Comparison of ENCODE assay signal across 2 fruit fly cellular contexts in the genomic region with DNA sequence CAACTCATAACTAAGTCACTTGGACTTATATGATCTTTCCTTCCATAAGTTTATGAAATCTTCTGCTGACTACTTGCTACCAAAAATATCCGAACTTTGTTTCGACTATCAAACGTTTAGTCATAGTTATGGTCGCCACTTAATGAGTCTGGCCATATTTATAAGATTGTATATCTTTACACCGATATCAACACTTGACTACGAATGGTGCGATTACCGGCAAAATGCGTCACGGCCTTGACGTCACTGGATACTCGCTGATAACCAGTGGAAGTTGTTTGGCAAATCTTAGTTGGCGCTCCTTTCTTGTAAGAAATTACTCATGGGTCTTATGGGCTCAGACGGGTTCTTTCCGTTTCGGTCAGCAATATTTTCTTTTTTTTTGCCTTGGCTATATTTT.
TF ChIP-seq lines count a peak whose summit lies in the region.

No protein-coding gene starts in this region.

- TF ChIP-seq CTCF in whole organism, embryonic (GFP tag; optimal IDR thresholded peaks at IDR 0.05; lab: Kevin White, UChicago): no peak

TF ChIP-seq in whole organism, embryonic, 481 proteins besides CTCF, POLR2A, EP300 and RAD21:
- TF ChIP-seq CG17829 (tag; optimal IDR thresholded peaks at IDR 0.05; lab: Kevin White, UChicago) (no peak), CG6272 (GFP tag; IDR thresholded peaks at IDR 0.05; lab: Robert Waterston, UW) (no peak), mirr (GFP tag; optimal IDR thresholded peaks at IDR 0.05; lab: Kevin White, UChicago) (peak; percentile 80), CG4360 (GFP tag; IDR thresholded peaks at IDR 0.05; lab: Robert Waterston, UW) (no peak), CG8478 (optimal IDR thresholded peaks at IDR 0.05; lab: Kevin White, UChicago) (no peak), Kr (GFP tag; optimal IDR thresholded peaks at IDR 0.05; lab: Kevin White, UChicago) (no peak), nau (GFP tag; optimal IDR thresholded peaks at IDR 0.05; lab: Kevin White, UChicago) (no peak), CG4854 (GFP tag; optimal IDR thresholded peaks at IDR 0.05; lab: Kevin White, UChicago) (no peak), ind (GFP tag; optimal IDR thresholded peaks at IDR 0.05; lab: Kevin White, UChicago) (no peak), Ets97D (GFP tag; optimal IDR thresholded peaks at IDR 0.05; lab: Kevin White, UChicago) (no peak), B-H2 (GFP tag; optimal IDR thresholded peaks at IDR 0.05; lab: Kevin White, UChicago) (peak; percentile 18), ken (GFP tag; IDR thresholded peaks at IDR 0.05; lab: Robert Waterston, UW) (no peak), GATAe (GFP tag; conservative IDR thresholded peaks at IDR 0.05; lab: Robert Waterston, UW) (peak; percentile 61), NC2α (GFP tag; optimal IDR thresholded peaks at IDR 0.05; lab: Kevin White, UChicago) (no peak), D (optimal IDR thresholded peaks at IDR 0.05; lab: Kevin White, UChicago) (no peak), D (GFP tag; optimal IDR thresholded peaks at IDR 0.05; lab: Kevin White, UChicago) (no peak), exex (tag; optimal IDR thresholded peaks at IDR 0.05; lab: Kevin White, UChicago) (peak; percentile 88), h (optimal IDR thresholded peaks at IDR 0.05; lab: Kevin White, UChicago) (no peak), nmo (GFP tag; optimal IDR thresholded peaks at IDR 0.05; lab: Kevin White, UChicago) (no peak), BtbVII (GFP tag; optimal IDR thresholded peaks at IDR 0.05; lab: Kevin White, UChicago) (peak; percentile 18), Atf3 (GFP tag; optimal IDR thresholded peaks at IDR 0.05; lab: Kevin White, UChicago) (no peak), scrt (GFP tag; optimal IDR thresholded peaks at IDR 0.05; lab: Kevin White, UChicago) (no peak), sug (tag; optimal IDR thresholded peaks at IDR 0.05; lab: Kevin White, UChicago) (peak; percentile 2), CG34376 (GFP tag; optimal IDR thresholded peaks at IDR 0.05; lab: Kevin White, UChicago) (peak; percentile 82), jigr1 (GFP tag; IDR thresholded peaks at IDR 0.05; lab: Robert Waterston, UW) (no peak), CG13287 (GFP tag; IDR thresholded peaks at IDR 0.05; lab: Robert Waterston, UW; ENCODE audit: partially characterized antibody) (no peak)
TF ChIP-seq in whole organism, embryonic: peak in this region for 7.

TF ChIP-seq in whole organism, wandering third instar larva, 38 proteins besides CTCF, POLR2A, EP300 and RAD21:
- TF ChIP-seq CG9705 (GFP tag; optimal IDR thresholded peaks at IDR 0.05; lab: Kevin White, UChicago): no peak
- TF ChIP-seq Rel (GFP tag; optimal IDR thresholded peaks at IDR 0.05; lab: Kevin White, UChicago): no peak
- TF ChIP-seq Rel (tag; optimal IDR thresholded peaks at IDR 0.05; lab: Kevin White, UChicago): peak; percentile 16
